Worm (Caenorhabditis elegans) whole organism, midembryonic: ENCODE data around the gene his-60.

Source experiments
- T22C8.4 ChIP-seq: fragments of 200-800 bp; sonication (Bioruptor generic); IDR thresholded peaks from 2 replicates; pipeline ENCODE4 v1.3.6; 2022; ENCODE audit warnings: missing genetic modification characterization, missing compliant biosample characterization
- flt-1 ChIP-seq: fragments of 200-800 bp; sonication (Bioruptor generic); IDR thresholded peaks from 2 replicates; pipeline ENCODE4 v1.3.6; 2022; ENCODE audit warnings: missing genetic modification characterization, missing compliant biosample characterization
- klf-2 ChIP-seq: fragments of 200-800 bp; sonication (Bioruptor generic); conservative IDR thresholded peaks from 2 replicates; pipeline ENCODE4 v1.3.6; 2022; ENCODE audit warnings: missing genetic modification reagents, missing genetic modification characterization, missing compliant biosample characterization
- med-1 ChIP-seq: sonication (generic microtip); optimal IDR thresholded peaks from 2 replicates; lab custom pipeline; 2017; ENCODE audit warnings: missing genetic modification characterization, mild to moderate bottlenecking, missing compliant biosample characterization, antibody characterized with exemption, missing genetic modification reagents; ENCODE audit not compliant: insufficient read depth
- ref-1 ChIP-seq: fragments of 200-800 bp; sonication (Bioruptor generic); conservative IDR thresholded peaks from 2 replicates; pipeline ENCODE4 v1.3.6; 2022; ENCODE audit warnings: missing genetic modification reagents, missing genetic modification characterization, missing compliant biosample characterization
- ztf-29 ChIP-seq: fragments of 200-800 bp; sonication (Bioruptor generic); IDR thresholded peaks from 2 replicates; pipeline ENCODE4 v1.3.6; 2022; ENCODE audit warnings: missing genetic modification reagents, missing genetic modification characterization, missing compliant biosample characterization

ce11 chrIV:7474826-7475225, 13.0 kb downstream of the his-60 start, which contains the start of gene slc-25A18.2:
- no peak for TF ChIP-seq ztf-29
- no peak for TF ChIP-seq klf-2
- no peak for TF ChIP-seq flt-1 (GFP tag; lab: Robert Waterston, UW)
- TF ChIP-seq T22C8.4, result no peak
- no peak for TF ChIP-seq med-1
- no peak for TF ChIP-seq ref-1 (GFP tag; lab: Robert Waterston, UW)
